Fruit fly (Drosophila melanogaster): Measurements from ENCODE around the gene CG32202.
A peak's percentile ranks its signal among the peaks of the same experiment; 100 is the strongest.

The CG32202 gene

DNA sequence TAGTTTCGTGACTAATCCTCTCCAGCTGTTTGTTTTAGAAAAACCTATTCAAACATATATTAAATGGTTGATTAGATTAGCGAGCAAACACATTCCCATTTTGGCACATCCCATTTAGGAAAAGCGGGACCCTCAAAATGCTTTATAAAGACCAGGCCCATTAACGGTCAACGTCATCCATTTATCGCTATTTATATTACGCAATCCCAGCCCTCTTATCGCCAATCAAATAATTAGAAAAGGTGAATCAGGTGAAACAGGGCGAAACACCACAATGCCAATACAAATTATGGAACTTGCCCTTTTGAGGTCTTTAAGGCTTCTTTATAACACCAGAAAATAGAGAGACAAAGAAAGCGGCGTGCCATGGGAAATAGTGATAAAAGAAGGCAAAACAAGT lies 43.9 kb upstream of the CG32202 start:
- TF ChIP-seq CG12605 (GFP tag; IDR thresholded peaks at IDR 0.05) (no peak), CG9948 (tag; optimal IDR thresholded peaks at IDR 0.05) (no peak), Pif1B (GFP tag; optimal IDR thresholded peaks at IDR 0.05) (no peak), gl (tag; optimal IDR thresholded peaks at IDR 0.05) (no peak), CG13204 (GFP tag; optimal IDR thresholded peaks at IDR 0.05) (no peak), Snoo (tag; optimal IDR thresholded peaks at IDR 0.05) (no peak)

DNA sequence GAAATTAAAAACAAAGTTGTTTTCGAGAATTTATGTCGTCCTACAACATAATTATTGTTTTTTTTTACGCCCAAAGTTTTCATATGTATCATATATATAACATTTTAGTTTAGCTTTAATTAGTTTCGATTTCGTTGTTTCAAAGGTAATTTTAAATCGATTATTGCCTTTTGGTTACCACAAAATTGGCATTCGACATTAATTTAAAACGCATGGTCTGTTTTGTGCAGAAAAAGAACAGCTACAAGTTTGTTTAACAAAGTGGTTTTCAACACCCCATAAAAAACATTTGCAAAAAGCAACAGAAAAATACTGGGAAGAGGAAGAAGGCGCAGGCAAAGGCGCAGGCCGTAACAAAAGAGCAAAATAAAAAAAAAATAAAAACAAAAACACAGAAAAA lies 43.5 kb upstream of the CG32202 start:
- TF ChIP-seq CG8159 (tag; optimal IDR thresholded peaks at IDR 0.05), result peak; percentile 1
- TF ChIP-seq rn (GFP tag; IDR thresholded peaks at IDR 0.05), result no peak
- no peak for TF ChIP-seq Pif1B (GFP tag; optimal IDR thresholded peaks at IDR 0.05)
- no peak for TF ChIP-seq EcR (GFP tag; optimal IDR thresholded peaks at IDR 0.05)
- peak; percentile 13 for TF ChIP-seq Pif1A (GFP tag; optimal IDR thresholded peaks at IDR 0.05)
- TF ChIP-seq CG8301 (tag; optimal IDR thresholded peaks at IDR 0.05), result peak; percentile 45
- TF ChIP-seq CG34367 (tag; optimal IDR thresholded peaks at IDR 0.05), result no peak
- TF ChIP-seq fd96Ca (GFP tag; IDR thresholded peaks at IDR 0.05), result no peak
- TF ChIP-seq CG14655 (GFP tag; optimal IDR thresholded peaks at IDR 0.05), result peak; percentile 53
- no peak for TF ChIP-seq CG15710 (tag; optimal IDR thresholded peaks at IDR 0.05)

- peak; percentile 90 for TF ChIP-seq CG9948 (tag; optimal IDR thresholded peaks at IDR 0.05)
- TF ChIP-seq CG8301 (tag; optimal IDR thresholded peaks at IDR 0.05), result peak; percentile 96
- peak; percentile 87 for TF ChIP-seq CG34367 (tag; optimal IDR thresholded peaks at IDR 0.05)
- peak; percentile 86 for TF ChIP-seq CG8159 (tag; optimal IDR thresholded peaks at IDR 0.05)
- TF ChIP-seq CG10348 (GFP tag; IDR thresholded peaks at IDR 0.05), result peak; percentile 94
- TF ChIP-seq EcR (GFP tag; optimal IDR thresholded peaks at IDR 0.05), result no peak
- TF ChIP-seq CG12605 (GFP tag; IDR thresholded peaks at IDR 0.05), result peak; percentile 98
- peak; percentile 15 for TF ChIP-seq D1 (tag; optimal IDR thresholded peaks at IDR 0.05)
- TF ChIP-seq Snoo (tag; optimal IDR thresholded peaks at IDR 0.05), result peak; percentile 87
- TF ChIP-seq Ets98B (GFP tag; IDR thresholded peaks at IDR 0.05), result peak; percentile 99
- TF ChIP-seq CG15710 (tag; optimal IDR thresholded peaks at IDR 0.05), result peak; percentile 81
- peak; percentile 99 for TF ChIP-seq CG32121 (GFP tag; IDR thresholded peaks at IDR 0.05)
- peak; percentile 96 for TF ChIP-seq fd96Ca (GFP tag; IDR thresholded peaks at IDR 0.05)
- TF ChIP-seq CG17806 (tag; optimal IDR thresholded peaks at IDR 0.05), result peak; percentile 83
- TF ChIP-seq CG14655 (GFP tag; optimal IDR thresholded peaks at IDR 0.05), result peak; percentile 96
- TF ChIP-seq rn (GFP tag; IDR thresholded peaks at IDR 0.05), result peak; percentile 99
- TF ChIP-seq Pif1A (GFP tag; optimal IDR thresholded peaks at IDR 0.05), result peak; percentile 84
- TF ChIP-seq gl (tag; optimal IDR thresholded peaks at IDR 0.05), result peak; percentile 61
- peak; percentile 99 for TF ChIP-seq CG4496 (GFP tag; IDR thresholded peaks at IDR 0.05)
- TF ChIP-seq CG13204 (GFP tag; optimal IDR thresholded peaks at IDR 0.05), result peak; percentile 45
- peak; percentile 82 for TF ChIP-seq Pif1B (GFP tag; optimal IDR thresholded peaks at IDR 0.05)
These were observed 41.1 kb upstream of the CG32202 start for dm6 chr3L:18640584-18641527.

DNA sequence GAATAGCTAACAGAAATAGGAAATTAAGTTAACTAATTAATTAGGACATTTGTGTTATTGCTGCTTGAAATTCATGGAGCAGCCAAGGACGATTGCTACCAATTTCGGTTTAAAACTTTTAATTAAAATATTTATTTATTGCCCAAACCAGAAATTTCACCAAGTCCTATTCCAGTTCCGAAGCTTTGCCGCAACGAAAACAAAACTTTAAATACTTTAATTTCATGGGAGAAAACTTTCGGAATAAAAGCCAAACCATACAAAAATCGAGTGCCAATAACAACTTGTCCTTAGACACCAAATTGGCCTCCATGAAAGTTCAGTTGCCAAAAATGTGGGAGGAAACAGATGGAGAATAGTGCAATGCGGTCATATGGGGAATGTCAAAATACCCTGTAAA lies 38.8 kb upstream of the CG32202 start:
- TF ChIP-seq CG9948 (tag; optimal IDR thresholded peaks at IDR 0.05), result no peak
- TF ChIP-seq CG8301 (tag; optimal IDR thresholded peaks at IDR 0.05), result no peak
- no peak for TF ChIP-seq CG14655 (GFP tag; optimal IDR thresholded peaks at IDR 0.05)
- no peak for TF ChIP-seq Pif1A (GFP tag; optimal IDR thresholded peaks at IDR 0.05)
- no peak for TF ChIP-seq CG4496 (GFP tag; IDR thresholded peaks at IDR 0.05)
- TF ChIP-seq CG8159 (tag; optimal IDR thresholded peaks at IDR 0.05), result no peak
- TF ChIP-seq EcR (GFP tag; optimal IDR thresholded peaks at IDR 0.05), result no peak
- TF ChIP-seq rn (GFP tag; IDR thresholded peaks at IDR 0.05), result no peak
- no peak for TF ChIP-seq CG12605 (GFP tag; IDR thresholded peaks at IDR 0.05)
- no peak for TF ChIP-seq CG15710 (tag; optimal IDR thresholded peaks at IDR 0.05)
- no peak for TF ChIP-seq fd96Ca (GFP tag; IDR thresholded peaks at IDR 0.05)
- no peak for TF ChIP-seq CG34367 (tag; optimal IDR thresholded peaks at IDR 0.05)
- no peak for TF ChIP-seq CG32121 (GFP tag; IDR thresholded peaks at IDR 0.05)
- no peak for TF ChIP-seq Ets98B (GFP tag; IDR thresholded peaks at IDR 0.05)
- no peak for TF ChIP-seq CG13204 (GFP tag; optimal IDR thresholded peaks at IDR 0.05)
- no peak for TF ChIP-seq Snoo (tag; optimal IDR thresholded peaks at IDR 0.05)
- TF ChIP-seq D1 (tag; optimal IDR thresholded peaks at IDR 0.05), result no peak
- TF ChIP-seq Pif1B (GFP tag; optimal IDR thresholded peaks at IDR 0.05), result no peak
- TF ChIP-seq gl (tag; optimal IDR thresholded peaks at IDR 0.05), result no peak

dm6 chr3L:18653737-18654136 lies 28.2 kb upstream of the CG32202 start:
- TF ChIP-seq CG4496 (GFP tag; IDR thresholded peaks at IDR 0.05), result no peak
- TF ChIP-seq CG10348 (GFP tag; IDR thresholded peaks at IDR 0.05), result no peak

- no peak for TF ChIP-seq CG14655 (GFP tag; optimal IDR thresholded peaks at IDR 0.05)
- TF ChIP-seq CG4496 (GFP tag; IDR thresholded peaks at IDR 0.05), result no peak
- no peak for TF ChIP-seq EcR (GFP tag; optimal IDR thresholded peaks at IDR 0.05)
- no peak for TF ChIP-seq CG32121 (GFP tag; IDR thresholded peaks at IDR 0.05)
- TF ChIP-seq CG8159 (tag; optimal IDR thresholded peaks at IDR 0.05), result no peak
- TF ChIP-seq CG8301 (tag; optimal IDR thresholded peaks at IDR 0.05), result no peak
- no peak for TF ChIP-seq CG12605 (GFP tag; IDR thresholded peaks at IDR 0.05)
- TF ChIP-seq CG9948 (tag; optimal IDR thresholded peaks at IDR 0.05), result no peak
- TF ChIP-seq Snoo (tag; optimal IDR thresholded peaks at IDR 0.05), result no peak
- TF ChIP-seq fd96Ca (GFP tag; IDR thresholded peaks at IDR 0.05), result no peak
- TF ChIP-seq CG13204 (GFP tag; optimal IDR thresholded peaks at IDR 0.05), result no peak
These were observed 16.4 kb upstream of the CG32202 start for dm6 chr3L:18665594-18665993.
